Worm (Caenorhabditis elegans) whole organism, L3 larva: ENCODE results near the gene K07H8.11.

Experiments used
- ZK546.5 ChIP-seq: sonication (generic microtip); optimal IDR thresholded peaks from 2 replicates; lab custom pipeline; 2017; ENCODE audit warnings: missing biosample characterization, missing genetic modification characterization
- egl-27 ChIP-seq: sonication (generic microtip); optimal IDR thresholded peaks from 4 replicates; lab custom pipeline; 2017; ENCODE audit warnings: missing biosample characterization, missing genetic modification reagents, missing genetic modification characterization
- nhr-237 ChIP-seq: fragments of 150-350 bp; optimal IDR thresholded peaks from 2 replicates; lab custom pipeline; 2014; ENCODE audit warnings: missing biosample characterization, missing genetic modification characterization
- pqm-1 ChIP-seq: fragments of 150-350 bp; optimal IDR thresholded peaks from 2 replicates; lab custom pipeline; 2017; ENCODE audit warnings: missing biosample characterization, missing genetic modification characterization, inconsistent platforms
- skn-1 ChIP-seq: fragments of 150-350 bp; optimal IDR thresholded peaks from 2 replicates; lab custom pipeline; 2014; ENCODE audit warnings: missing biosample characterization, missing genetic modification characterization
- snpc-4 ChIP-seq: fragments of 150-350 bp; optimal IDR thresholded peaks from 2 replicates; lab custom pipeline; 2014; ENCODE audit warnings: missing biosample characterization, missing genetic modification characterization
- unc-39 ChIP-seq: sonication (generic microtip); optimal IDR thresholded peaks from 4 replicates; lab custom pipeline; 2017; ENCODE audit warnings: missing biosample characterization, missing genetic modification characterization
- ztf-11 ChIP-seq: fragments of 150-350 bp; optimal IDR thresholded peaks from 2 replicates; lab custom pipeline; 2014; ENCODE audit warnings: missing biosample characterization, missing genetic modification characterization

DNA sequence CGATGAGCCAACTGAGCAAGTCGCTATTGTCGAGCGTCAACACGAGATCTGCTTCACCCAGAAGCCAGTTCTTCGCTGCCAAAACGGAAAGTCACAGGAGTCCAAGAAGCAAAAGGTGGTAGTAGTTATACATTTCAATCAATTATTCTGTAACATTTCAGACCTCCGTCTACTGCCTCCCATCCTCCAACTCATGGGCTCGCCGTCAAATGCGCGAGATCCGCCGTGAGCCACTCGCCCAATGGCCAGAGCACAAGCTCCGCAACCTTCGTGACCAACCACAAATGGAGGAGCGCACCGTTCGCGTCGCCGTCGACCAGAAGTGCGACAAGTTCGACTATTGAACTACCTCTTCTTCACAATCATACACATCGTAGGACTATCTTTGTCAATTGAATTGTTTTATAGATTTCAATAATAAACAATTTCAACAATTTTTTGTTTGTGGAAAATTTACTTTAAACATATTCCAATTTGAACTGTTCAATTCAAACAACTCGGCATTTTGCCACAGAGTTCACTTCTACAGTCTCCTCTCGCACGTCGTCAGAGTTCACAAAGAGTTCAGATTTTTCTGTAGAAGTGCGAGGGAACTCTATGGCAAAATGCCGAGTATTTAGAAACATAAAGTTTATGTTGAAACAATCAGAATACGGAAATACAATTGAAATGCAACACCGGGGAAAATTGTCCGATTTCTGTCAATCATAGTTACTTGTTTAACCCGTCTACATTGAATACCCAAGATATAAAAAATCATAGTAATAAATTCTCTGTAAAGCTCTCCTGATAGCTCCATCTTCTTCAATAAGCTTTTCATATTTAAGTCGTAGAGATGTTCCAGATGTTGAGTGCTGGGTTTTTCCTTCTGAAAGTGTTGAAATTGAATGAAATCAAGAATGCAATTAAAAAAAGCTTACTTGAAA is 8.8 kb downstream of the K07H8.11 start:
- TF ChIP-seq skn-1 (tag; lab: Kevin White, UChicago) (no peak), nhr-237 (no peak), ZK546.5 (tag; lab: Kevin White, UChicago) (no peak), pqm-1 (no peak), ztf-11 (no peak), egl-27 (tag; lab: Kevin White, UChicago) (no peak), snpc-4 (tag; lab: Kevin White, UChicago) (no peak), unc-39 (tag; lab: Kevin White, UChicago) (no peak)
